Fruit fly (Drosophila melanogaster) whole organism, wandering third instar larva: Measurements from ENCODE around the gene CG7542.
A peak's percentile ranks its signal among the peaks of the same experiment; 100 is the strongest.

ENCODE experiments used
- Abd-B ChIP-seq: fragments of >200 bp; optimal IDR thresholded peaks from 2 replicates; lab custom pipeline; 2017; ENCODE audit warnings: missing biosample characterization, missing genetic modification characterization
- CG32264 ChIP-seq: fragments of 200-800 bp; sonication (Bioruptor generic); optimal IDR thresholded peaks from 2 replicates; lab custom pipeline; 2016; ENCODE audit warnings: missing biosample characterization, missing genetic modification characterization
- CG9705 ChIP-seq: fragments of 200-800 bp; sonication (Bioruptor generic); optimal IDR thresholded peaks from 2 replicates; lab custom pipeline; 2018; ENCODE audit warnings: missing biosample characterization, mild to moderate bottlenecking, missing genetic modification characterization
- CrebA ChIP-seq: fragments of 200-800 bp; sonication (Bioruptor generic); optimal IDR thresholded peaks from 2 replicates; lab custom pipeline; 2016; ENCODE audit warnings: missing biosample characterization, mild to moderate bottlenecking, missing genetic modification characterization, borderline replicate concordance
- Dfd ChIP-seq: fragments of >200 bp; optimal IDR thresholded peaks from 2 replicates; lab custom pipeline; 2017; ENCODE audit warnings: missing biosample characterization, missing genetic modification characterization
- Dif ChIP-seq: fragments of 200-275, 200-300 bp; sonication (Bioruptor generic); optimal IDR thresholded peaks from 2 replicates; lab custom pipeline; 2018; ENCODE audit warnings: missing biosample characterization, missing genetic modification characterization; ENCODE audit not compliant: partially characterized antibody
- GATAd ChIP-seq: sonication (Bioruptor generic); optimal IDR thresholded peaks from 2 replicates; lab custom pipeline; 2016; ENCODE audit warnings: missing biosample characterization, missing genetic modification characterization
- HLH106 ChIP-seq: fragments of 200-800 bp; optimal IDR thresholded peaks from 3 replicates; lab custom pipeline; 2019; ENCODE audit warnings: missing biosample characterization, mild to moderate bottlenecking, missing genetic modification characterization, moderate library complexity
- Hnf4 ChIP-seq: fragments of 200-800 bp; sonication (Bioruptor generic); optimal IDR thresholded peaks from 2 replicates; lab custom pipeline; 2016; ENCODE audit warnings: missing biosample characterization, mild to moderate bottlenecking, missing genetic modification characterization
- Hr78 ChIP-seq: fragments of >200 bp; optimal IDR thresholded peaks from 2 replicates; lab custom pipeline; 2017; ENCODE audit warnings: missing biosample characterization, missing genetic modification characterization
- Hr83 ChIP-seq: fragments of 200-300 bp; sonication (Bioruptor generic); optimal IDR thresholded peaks from 2 replicates; lab custom pipeline; 2016; ENCODE audit warnings: missing biosample characterization, mild to moderate bottlenecking, missing genetic modification characterization, moderate library complexity; ENCODE audit not compliant: poor library complexity, severe bottlenecking
- Jra ChIP-seq: sonication (Bioruptor generic); optimal IDR thresholded peaks from 2 replicates; lab custom pipeline; 2016; ENCODE audit warnings: missing biosample characterization, missing genetic modification characterization
- Mio ChIP-seq: sonication (Bioruptor generic); optimal IDR thresholded peaks from 2 replicates; lab custom pipeline; 2016; ENCODE audit warnings: missing biosample characterization, missing genetic modification characterization
- Myc ChIP-seq: fragments of >200 bp; optimal IDR thresholded peaks from 2 replicates; lab custom pipeline; 2017
- N ChIP-seq: fragments of >200 bp; optimal IDR thresholded peaks from 2 replicates; lab custom pipeline; 2018; ENCODE audit warnings: missing biosample characterization, missing external identifiers, missing genetic modification characterization
- OdsH ChIP-seq: fragments of 200-800 bp; sonication (Bioruptor generic); optimal IDR thresholded peaks from 2 replicates; lab custom pipeline; 2016; ENCODE audit warnings: missing biosample characterization, mild to moderate bottlenecking, missing genetic modification characterization
- Rel ChIP-seq, 2 experiments: fragments of 200-800 bp; sonication (Bioruptor generic) in 1 of 2; optimal IDR thresholded peaks; 2 replicates in 1 of 2; 3 replicates in 1 of 2; lab custom pipeline; 2016 to 2019; ENCODE audit warnings: mild to moderate bottlenecking in 2 of 2, missing biosample characterization in 2 of 2, missing genetic modification characterization in 2 of 2, moderate library complexity in 1 of 2
- Sp1 ChIP-seq: fragments of 200-800 bp; sonication (Bioruptor generic); optimal IDR thresholded peaks from 3 replicates; lab custom pipeline; 2019; ENCODE audit warnings: missing biosample characterization, mild to moderate bottlenecking, missing genetic modification characterization, moderate library complexity
- Vsx2 ChIP-seq: fragments of 200-300, 225-300 bp; sonication (Bioruptor generic); optimal IDR thresholded peaks from 2 replicates; lab custom pipeline; 2018; ENCODE audit warnings: missing biosample characterization, missing genetic modification characterization; ENCODE audit not compliant: partially characterized antibody
- br ChIP-seq: fragments of 200-800 bp; sonication (Bioruptor generic); optimal IDR thresholded peaks from 2 replicates; lab custom pipeline; 2016; ENCODE audit warnings: missing biosample characterization, missing genetic modification characterization
- brk ChIP-seq: fragments of 200-800 bp; sonication (Bioruptor generic); optimal IDR thresholded peaks from 2 replicates; lab custom pipeline; 2016; ENCODE audit warnings: missing biosample characterization, mild to moderate bottlenecking, missing genetic modification characterization
- dl ChIP-seq, 2 experiments: fragments of 175-275, 200-275 bp in 1 of 2; fragments of 200-275 bp in 1 of 2; sonication (Bioruptor generic); optimal IDR thresholded peaks; lab custom pipeline; 2018; ENCODE audit warnings: mild to moderate bottlenecking in 2 of 2, missing biosample characterization in 2 of 2, missing genetic modification characterization in 2 of 2, moderate library complexity in 2 of 2; ENCODE audit not compliant: partially characterized antibody in 2 of 2, insufficient read depth in 1 of 2
- dmrt93B ChIP-seq: fragments of 200-800 bp; sonication (Bioruptor generic); optimal IDR thresholded peaks from 2 replicates; lab custom pipeline; 2018; ENCODE audit warnings: missing biosample characterization, mild to moderate bottlenecking, missing genetic modification characterization
- dsf ChIP-seq: sonication (Bioruptor generic); optimal IDR thresholded peaks from 2 replicates; lab custom pipeline; 2016; ENCODE audit warnings: missing biosample characterization, missing genetic modification characterization, borderline replicate concordance
- ey ChIP-seq: fragments of 200-800 bp; sonication (Bioruptor generic); optimal IDR thresholded peaks from 2 replicates; lab custom pipeline; 2016; ENCODE audit warnings: missing biosample characterization, missing genetic modification characterization
- foxo ChIP-seq, 2 experiments: fragments of 200-800 bp; sonication (Bioruptor generic); optimal IDR thresholded peaks; 2 replicates in 1 of 2; 3 replicates in 1 of 2; lab custom pipeline; 2016 to 2017; ENCODE audit warnings: missing biosample characterization in 2 of 2, missing genetic modification characterization in 2 of 2
- fru ChIP-seq: fragments of 200-800 bp; sonication (Bioruptor generic); optimal IDR thresholded peaks from 3 replicates; lab custom pipeline; 2016; ENCODE audit warnings: missing biosample characterization, mild to moderate bottlenecking, missing genetic modification characterization
- h ChIP-seq: fragments of 200-800 bp; sonication (Bioruptor generic); optimal IDR thresholded peaks from 3 replicates; lab custom pipeline; 2016; ENCODE audit warnings: missing biosample characterization, mild to moderate bottlenecking, missing genetic modification characterization
- jim ChIP-seq: fragments of 175-275, 200-325 bp; sonication (Bioruptor generic); optimal IDR thresholded peaks from 2 replicates; lab custom pipeline; 2016; ENCODE audit warnings: missing biosample characterization, mild to moderate bottlenecking, missing genetic modification characterization
- lola ChIP-seq: fragments of >200 bp; optimal IDR thresholded peaks from 2 replicates; lab custom pipeline; 2017; ENCODE audit warnings: missing biosample characterization, missing genetic modification characterization
- pan ChIP-seq: fragments of >200 bp; optimal IDR thresholded peaks from 2 replicates; lab custom pipeline; 2017
- psq ChIP-seq: fragments of 200-800 bp; sonication (Bioruptor generic); optimal IDR thresholded peaks from 3 replicates; lab custom pipeline; 2017; ENCODE audit warnings: missing biosample characterization, mild to moderate bottlenecking, missing genetic modification characterization, moderate library complexity
- rgr ChIP-seq: fragments of 200-800 bp; sonication (Bioruptor generic); optimal IDR thresholded peaks from 3 replicates; lab custom pipeline; 2016; ENCODE audit warnings: missing biosample characterization, mild to moderate bottlenecking, missing genetic modification characterization
- sage ChIP-seq: fragments of 200-800 bp; sonication (Bioruptor generic); optimal IDR thresholded peaks from 2 replicates; lab custom pipeline; 2016; ENCODE audit warnings: missing biosample characterization, mild to moderate bottlenecking, missing genetic modification characterization
- sv ChIP-seq: fragments of 200-800 bp; sonication (Bioruptor generic); optimal IDR thresholded peaks from 3 replicates; lab custom pipeline; 2016; ENCODE audit warnings: missing biosample characterization, missing genetic modification characterization
- tai ChIP-seq: sonication (Bioruptor generic); optimal IDR thresholded peaks from 2 replicates; lab custom pipeline; 2016; ENCODE audit warnings: missing biosample characterization, missing genetic modification characterization
- usp ChIP-seq: fragments of >200 bp; optimal IDR thresholded peaks from 2 replicates; lab custom pipeline; 2017; ENCODE audit warnings: missing biosample characterization, missing genetic modification characterization
- woc ChIP-seq: sonication (Bioruptor generic); optimal IDR thresholded peaks from 2 replicates; lab custom pipeline; 2016; ENCODE audit warnings: missing biosample characterization, mild to moderate bottlenecking, missing genetic modification characterization

Gene CG7542

DNA sequence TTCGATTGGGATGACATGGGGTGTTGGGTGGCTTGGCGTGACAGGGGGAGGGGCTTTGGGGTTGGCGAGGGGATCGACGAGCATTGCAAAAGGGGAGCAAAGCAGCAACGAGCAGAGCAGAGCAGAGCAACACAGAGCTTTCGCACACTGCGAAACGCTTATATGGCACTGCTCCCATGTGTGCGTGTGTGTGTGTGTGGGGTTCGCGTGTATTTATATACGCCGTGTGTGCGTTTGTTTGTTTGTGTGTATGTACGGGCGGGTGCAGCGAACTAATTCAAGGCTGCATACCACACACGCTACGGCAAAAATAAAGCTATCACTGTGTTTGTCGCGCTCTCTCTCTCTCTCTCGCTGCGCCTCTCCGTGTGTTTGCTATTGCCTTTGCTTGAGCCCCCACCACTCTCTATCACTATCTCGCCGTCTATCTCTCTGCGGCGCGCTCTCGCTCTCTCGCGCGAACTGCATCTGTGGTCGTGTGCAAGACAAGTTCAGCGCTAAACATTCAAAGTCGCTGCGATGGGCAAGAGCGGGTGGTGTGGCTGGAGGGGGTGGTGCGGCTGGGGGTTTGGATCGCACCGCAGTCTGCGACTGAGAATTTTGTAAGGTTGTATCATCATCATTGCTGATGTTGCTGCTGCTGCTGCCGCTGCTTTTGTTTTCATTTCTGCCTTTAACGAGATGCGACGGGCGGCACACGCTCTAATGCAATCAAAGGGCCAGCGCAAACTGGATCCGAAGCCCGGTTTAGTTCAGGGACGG lies 41.0 kb downstream of the CG7542 start:
- peak; percentile 99 for TF ChIP-seq Dif (GFP tag; lab: Kevin White, UChicago)
- peak; percentile 89 for TF ChIP-seq h (GFP tag; lab: Kevin White, UChicago)
- TF ChIP-seq CG9705, result peak; percentile 9
- no peak for TF ChIP-seq Dfd
- TF ChIP-seq Jra (GFP tag; lab: Kevin White, UChicago), result peak; percentile 72
- TF ChIP-seq lola, result no peak
- TF ChIP-seq Rel (GFP tag; optimal IDR thresholded peaks at IDR 0.05; lab: Kevin White, UChicago), result peak; percentile 85
- TF ChIP-seq Rel (tag; optimal IDR thresholded peaks at IDR 0.05; lab: Kevin White, UChicago), result peak; percentile 68
- peak; percentile 66 for TF ChIP-seq br (GFP tag; lab: Kevin White, UChicago)
- no peak for TF ChIP-seq Abd-B (GFP tag; lab: Kevin White, UChicago)
- TF ChIP-seq pan, result no peak
- TF ChIP-seq fru (GFP tag; lab: Kevin White, UChicago), result peak; percentile 89
- TF ChIP-seq CrebA (GFP tag; lab: Kevin White, UChicago), result no peak
- peak; percentile 38 for TF ChIP-seq OdsH (GFP tag; lab: Kevin White, UChicago)
- TF ChIP-seq ey (GFP tag; lab: Kevin White, UChicago), result peak; percentile 3
- no peak for TF ChIP-seq Myc (lab: Kevin White, UChicago)
- peak; percentile 78 for TF ChIP-seq N
- peak; percentile 30 for TF ChIP-seq Sp1 (GFP tag; lab: Kevin White, UChicago)
- TF ChIP-seq brk, result no peak
- no peak for TF ChIP-seq Mio (GFP tag; lab: Kevin White, UChicago)
- no peak for TF ChIP-seq GATAd (GFP tag; lab: Kevin White, UChicago)
- peak; percentile 16 for TF ChIP-seq Hnf4 (GFP tag; lab: Kevin White, UChicago)
- no peak for TF ChIP-seq dmrt93B (GFP tag; lab: Kevin White, UChicago)
- no peak for TF ChIP-seq Hr78
- peak; percentile 87 for TF ChIP-seq Vsx2 (GFP tag; lab: Kevin White, UChicago)
- no peak for TF ChIP-seq sage (GFP tag; lab: Kevin White, UChicago)
- peak; percentile 96 to 99 for TF ChIP-seq dl (GFP tag; optimal IDR thresholded peaks at IDR 0.05; lab: Kevin White, UChicago; ENCODE audit: insufficient read depth in 1 of 2, partially characterized antibody in 2 of 2)
- no peak for TF ChIP-seq usp (GFP tag; lab: Kevin White, UChicago)
- peak; percentile 82 for TF ChIP-seq tai (GFP tag; lab: Kevin White, UChicago)
- no peak for TF ChIP-seq woc
- TF ChIP-seq rgr (GFP tag; lab: Kevin White, UChicago), result peak; percentile 25
- TF ChIP-seq Hr83 (GFP tag; lab: Kevin White, UChicago), result peak; percentile 95
- no peak for TF ChIP-seq CG32264 (GFP tag; lab: Kevin White, UChicago)
- TF ChIP-seq foxo (GFP tag; optimal IDR thresholded peaks at IDR 0.05; lab: Kevin White, UChicago), result peak; percentile 26 to 45
- TF ChIP-seq jim (GFP tag; lab: Kevin White, UChicago), result no peak
- peak; percentile 45 for TF ChIP-seq HLH106
- no peak for TF ChIP-seq dsf
- TF ChIP-seq psq (GFP tag; lab: Kevin White, UChicago), result peak; percentile 76
- TF ChIP-seq sv (GFP tag; lab: Kevin White, UChicago), result no peak
- TF ChIP-seq, all 38 proteins: peak for 20

DNA sequence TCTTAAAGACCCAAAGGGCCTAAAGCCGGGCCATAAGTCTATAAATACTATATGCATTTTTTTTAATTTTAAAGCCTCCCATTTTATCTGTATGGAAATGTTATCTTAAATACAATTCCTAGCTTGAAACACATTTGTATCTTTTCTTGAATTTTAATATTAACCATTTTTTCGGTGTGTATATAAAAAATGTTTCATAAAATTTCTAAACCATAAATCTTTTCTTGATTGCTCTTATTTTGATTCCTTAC lies 41.5 kb downstream of the CG7542 start:
- TF ChIP-seq h (GFP tag; lab: Kevin White, UChicago) (no peak), GATAd (GFP tag; lab: Kevin White, UChicago) (no peak), foxo (GFP tag; optimal IDR thresholded peaks at IDR 0.05; lab: Kevin White, UChicago) (no peak), ey (GFP tag; lab: Kevin White, UChicago) (no peak)

DNA sequence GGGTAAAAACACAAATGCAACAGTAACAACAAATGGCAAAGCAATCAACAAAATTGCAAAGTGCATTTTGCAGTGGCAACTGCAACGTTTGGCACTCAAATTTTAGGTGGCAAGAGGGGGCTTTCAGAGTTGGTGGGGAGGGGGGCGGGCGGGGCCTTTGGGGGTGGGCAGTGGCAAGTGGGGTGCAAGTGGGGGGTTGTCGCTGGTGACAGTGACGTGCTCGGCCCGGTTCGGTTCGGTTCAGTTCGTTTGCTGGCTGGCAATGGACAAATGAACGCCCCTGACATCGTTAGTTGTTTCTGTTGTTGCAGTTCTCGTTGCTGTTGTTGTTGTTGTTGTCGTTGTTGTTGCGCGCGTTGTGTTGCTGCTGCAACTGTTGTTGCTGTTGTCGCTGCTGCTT lies 43.5 kb downstream of the CG7542 start:
- peak; percentile 45 for TF ChIP-seq Dfd
- TF ChIP-seq jim (GFP tag; lab: Kevin White, UChicago), result no peak
